Fruit fly (Drosophila melanogaster): ENCODE measurements around the gene CG4972.
A peak's percentile ranks its signal among the peaks of the same experiment; 100 is the strongest.

CG4972 gene

dm6 chr2L:10276846-10277245 is 37.7 kb upstream of the CG4972 start (continued):
- peak; percentile 3 for TF ChIP-seq CG11902 (GFP tag; optimal IDR thresholded peaks at IDR 0.05)
- no peak for TF ChIP-seq CG6808 (GFP tag; optimal IDR thresholded peaks at IDR 0.05)
- TF ChIP-seq CG10631 (GFP tag; optimal IDR thresholded peaks at IDR 0.05) = no peak
- TF ChIP-seq CG6792 (GFP tag; optimal IDR thresholded peaks at IDR 0.05) = peak; percentile 27

dm6 chr2L:10277362-10277761 is 37.2 kb upstream of the CG4972 start:
- TF ChIP-seq fkh (GFP tag; optimal IDR thresholded peaks at IDR 0.05) (peak; percentile 84), Hr39 (GFP tag; optimal IDR thresholded peaks at IDR 0.05) (no peak)

DNA sequence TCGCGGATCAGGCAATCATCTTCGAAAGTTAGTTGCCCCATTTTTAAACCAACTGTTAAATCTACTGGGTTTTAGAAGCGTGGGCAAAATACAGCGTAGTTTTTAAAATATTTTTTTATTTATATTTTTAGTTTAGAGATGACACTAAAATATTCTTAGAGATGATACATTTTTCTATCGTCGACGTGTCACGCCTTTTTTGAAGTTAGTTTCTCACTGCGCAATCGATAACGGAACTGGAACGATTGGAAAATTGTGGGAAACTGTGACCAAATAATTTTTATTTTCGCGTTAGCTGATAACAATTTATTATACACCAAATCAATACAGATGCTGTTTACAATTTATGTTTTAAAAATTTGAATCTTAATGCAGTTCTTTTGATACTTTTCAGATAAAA is 35.9 kb upstream of the CG4972 start, which contains the start of gene Utx:
Gene Utx, minus strand, starts transcription at position 154 of the 400 bp plus-strand sequence.
- TF ChIP-seq lz (GFP tag; optimal IDR thresholded peaks at IDR 0.05) = peak; percentile 12
- no peak for TF ChIP-seq CG11294 (GFP tag; IDR thresholded peaks at IDR 0.05)
- peak; percentile 19 for TF ChIP-seq CG3032 (tag; optimal IDR thresholded peaks at IDR 0.05)
- peak; percentile 1 for TF ChIP-seq Eip93F (GFP tag; optimal IDR thresholded peaks at IDR 0.05)
- peak; percentile 14 for TF ChIP-seq esn (GFP tag; optimal IDR thresholded peaks at IDR 0.05)
- no peak for TF ChIP-seq cyc (GFP tag; optimal IDR thresholded peaks at IDR 0.05)
- TF ChIP-seq Met (GFP tag; optimal IDR thresholded peaks at IDR 0.05) = no peak
- TF ChIP-seq Sox102F (GFP tag; optimal IDR thresholded peaks at IDR 0.05) = no peak
- no peak for TF ChIP-seq Hr4 (GFP tag; optimal IDR thresholded peaks at IDR 0.05)
- no peak for TF ChIP-seq CG6792 (GFP tag; optimal IDR thresholded peaks at IDR 0.05)
- peak; percentile 0 for TF ChIP-seq CG31627 (GFP tag; optimal IDR thresholded peaks at IDR 0.05)

DNA sequence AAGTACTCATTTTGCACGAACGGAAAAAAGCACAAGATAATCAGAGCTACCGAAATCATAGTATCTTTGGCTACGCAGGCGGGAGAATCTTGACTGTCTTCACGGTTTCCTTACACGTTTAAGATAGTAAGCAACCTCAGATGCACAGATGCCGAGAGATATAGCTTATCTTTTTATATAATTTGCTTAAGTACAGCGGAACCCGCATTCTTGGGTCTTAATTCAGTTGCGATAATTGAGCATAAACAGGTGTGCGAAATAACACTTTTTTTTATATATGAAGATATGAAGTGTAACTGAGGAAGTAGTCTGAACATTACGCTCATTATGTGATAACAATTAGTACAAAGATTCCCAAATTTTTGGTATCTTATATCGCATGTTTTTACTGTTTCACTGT is 33.8 kb upstream of the CG4972 start, which contains the start of gene CG34043:
Gene CG34043, minus strand, starts transcription at position 101 of the 400 bp plus-strand sequence.
- TF ChIP-seq CG11762 (GFP tag; optimal IDR thresholded peaks at IDR 0.05; ENCODE audit: insufficient read depth) (no peak), spab (GFP tag; optimal IDR thresholded peaks at IDR 0.05) (no peak), CG6163 (GFP tag; IDR thresholded peaks at IDR 0.05) (no peak), Eip75B (GFP tag; optimal IDR thresholded peaks at IDR 0.05) (no peak), net (GFP tag; optimal IDR thresholded peaks at IDR 0.05) (no peak), pdm3 (GFP tag; optimal IDR thresholded peaks at IDR 0.05) (no peak), cyc (GFP tag; optimal IDR thresholded peaks at IDR 0.05) (no peak), CG6854 (GFP tag; optimal IDR thresholded peaks at IDR 0.05) (no peak), CG31627 (GFP tag; optimal IDR thresholded peaks at IDR 0.05) (no peak), Hr38 (GFP tag; optimal IDR thresholded peaks at IDR 0.05) (no peak), acj6 (GFP tag; optimal IDR thresholded peaks at IDR 0.05) (no peak), Hr4 (GFP tag; optimal IDR thresholded peaks at IDR 0.05) (no peak), CG6808 (GFP tag; optimal IDR thresholded peaks at IDR 0.05) (no peak), esn (GFP tag; optimal IDR thresholded peaks at IDR 0.05) (no peak), Eip78C (GFP tag) (no peak), Sox102F (GFP tag; optimal IDR thresholded peaks at IDR 0.05) (no peak), topi (GFP tag; optimal IDR thresholded peaks at IDR 0.05) (no peak), OdsH (GFP tag; optimal IDR thresholded peaks at IDR 0.05) (no peak), CG11294 (GFP tag; IDR thresholded peaks at IDR 0.05) (no peak), Met (GFP tag; optimal IDR thresholded peaks at IDR 0.05) (no peak)

DNA sequence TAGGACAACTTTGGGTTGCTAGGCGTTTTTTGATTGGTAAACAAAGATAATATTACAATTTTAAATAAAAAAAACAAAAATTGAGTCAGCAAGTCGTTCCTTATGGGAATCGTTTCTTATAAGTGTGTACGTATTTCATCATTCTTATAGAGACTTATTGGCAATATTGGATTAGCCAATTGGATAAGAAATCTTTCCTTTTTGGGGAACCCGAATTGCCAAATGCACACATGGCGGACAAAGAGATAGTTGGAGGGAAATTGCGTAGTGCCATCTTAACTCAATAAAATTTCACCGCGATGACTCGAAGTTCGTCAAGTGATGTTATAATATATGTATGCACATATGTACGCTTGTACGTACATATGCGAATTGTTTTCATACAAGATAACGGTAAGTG is 23.3 kb upstream of the CG4972 start:
- TF ChIP-seq eg (GFP tag; IDR thresholded peaks at IDR 0.05) (no peak), CG11762 (GFP tag; optimal IDR thresholded peaks at IDR 0.05; ENCODE audit: insufficient read depth) (no peak), Hr38 (GFP tag; optimal IDR thresholded peaks at IDR 0.05) (no peak), CG1621 (tag; optimal IDR thresholded peaks at IDR 0.05) (no peak), acj6 (GFP tag; optimal IDR thresholded peaks at IDR 0.05) (no peak)

DNA sequence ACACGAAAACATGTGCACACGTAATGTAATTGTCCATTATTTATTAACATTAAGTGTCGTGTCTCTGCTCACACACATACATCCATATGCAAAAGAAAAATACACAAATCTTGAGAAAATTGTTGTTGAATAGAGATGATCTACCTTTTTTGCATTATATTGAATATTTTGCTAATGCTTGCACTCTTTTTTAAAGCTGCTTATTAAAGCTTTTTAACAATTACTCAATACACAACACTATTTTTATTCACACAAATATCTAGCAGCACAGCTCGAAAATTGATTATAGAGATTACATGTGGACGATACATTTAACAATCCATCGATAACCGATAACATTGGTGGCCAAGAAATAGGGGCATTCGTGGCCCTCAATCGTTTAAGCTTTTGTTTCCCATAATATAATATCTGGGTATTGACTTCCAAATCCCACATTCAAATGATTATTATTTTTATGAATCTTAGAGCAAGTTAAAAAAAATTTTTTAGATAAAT is 22.5 kb upstream of the CG4972 start, which contains the start of gene Ufd4:
Gene Ufd4, minus strand, starts transcription at position 300 of the 495 bp plus-strand sequence.
- TF ChIP-seq CG31627 (GFP tag; optimal IDR thresholded peaks at IDR 0.05) (peak; percentile 63), esn (GFP tag; optimal IDR thresholded peaks at IDR 0.05) (peak; percentile 70), CG11902 (GFP tag; optimal IDR thresholded peaks at IDR 0.05) (peak; percentile 11), fd85E (GFP tag; optimal IDR thresholded peaks at IDR 0.05) (peak; percentile 7), acj6 (GFP tag; optimal IDR thresholded peaks at IDR 0.05) (no peak), CG15336 (GFP tag; IDR thresholded peaks at IDR 0.05) (peak; percentile 68; the same call in 1 of the 2 replicates), CG3032 (tag; optimal IDR thresholded peaks at IDR 0.05) (peak; percentile 67), CG6792 (GFP tag; optimal IDR thresholded peaks at IDR 0.05) (peak; percentile 29), Lpt (GFP tag; optimal IDR thresholded peaks at IDR 0.05) (no peak)
